Fruit fly (Drosophila melanogaster): ENCODE data around the gene CG3191.

The CG3191 gene

dm6 chrX:2296230-2297044, 44.6 kb upstream of the CG3191 start:
- peak; percentile 57 for TF ChIP-seq cic (GFP tag; optimal IDR thresholded peaks at IDR 0.05)
- no peak for TF ChIP-seq kay (GFP tag; ENCODE audit: borderline replicate concordance)
- TF ChIP-seq bab1 (GFP tag; optimal IDR thresholded peaks at IDR 0.05): peak; percentile 88
- TF ChIP-seq CG7045 (GFP tag; optimal IDR thresholded peaks at IDR 0.05): peak; percentile 71
- peak; percentile 95 for TF ChIP-seq Hr96 (GFP tag; optimal IDR thresholded peaks at IDR 0.05)
- peak; percentile 94 for TF ChIP-seq CG11617 (GFP tag; optimal IDR thresholded peaks at IDR 0.05)
- TF ChIP-seq CG33017 (tag; optimal IDR thresholded peaks at IDR 0.05): peak; percentile 69
- peak; percentile 76 for TF ChIP-seq CG14711 (tag; optimal IDR thresholded peaks at IDR 0.05)
- peak; percentile 98 for TF ChIP-seq tj (GFP tag; optimal IDR thresholded peaks at IDR 0.05)
- TF ChIP-seq CG1620 (GFP tag; optimal IDR thresholded peaks at IDR 0.05): peak; percentile 83
- TF ChIP-seq CG7101 (tag; optimal IDR thresholded peaks at IDR 0.05): peak; percentile 86
- peak; percentile 69 for TF ChIP-seq toe (GFP tag; optimal IDR thresholded peaks at IDR 0.05)
- TF ChIP-seq Mnt (GFP tag; optimal IDR thresholded peaks at IDR 0.05): peak; percentile 73
- TF ChIP-seq ovo (GFP tag; optimal IDR thresholded peaks at IDR 0.05): peak; percentile 58
- TF ChIP-seq CG5204 (GFP tag; optimal IDR thresholded peaks at IDR 0.05): peak; percentile 82
- TF ChIP-seq pad (GFP tag; optimal IDR thresholded peaks at IDR 0.05): peak; percentile 74
- peak; percentile 67 for TF ChIP-seq Clk (GFP tag; optimal IDR thresholded peaks at IDR 0.05)
- TF ChIP-seq Crg-1 (GFP tag; optimal IDR thresholded peaks at IDR 0.05): peak; percentile 69
- TF ChIP-seq cnc (optimal IDR thresholded peaks at IDR 0.05): no peak
- TF ChIP-seq CG12768 (GFP tag; optimal IDR thresholded peaks at IDR 0.05): peak; percentile 83

DNA sequence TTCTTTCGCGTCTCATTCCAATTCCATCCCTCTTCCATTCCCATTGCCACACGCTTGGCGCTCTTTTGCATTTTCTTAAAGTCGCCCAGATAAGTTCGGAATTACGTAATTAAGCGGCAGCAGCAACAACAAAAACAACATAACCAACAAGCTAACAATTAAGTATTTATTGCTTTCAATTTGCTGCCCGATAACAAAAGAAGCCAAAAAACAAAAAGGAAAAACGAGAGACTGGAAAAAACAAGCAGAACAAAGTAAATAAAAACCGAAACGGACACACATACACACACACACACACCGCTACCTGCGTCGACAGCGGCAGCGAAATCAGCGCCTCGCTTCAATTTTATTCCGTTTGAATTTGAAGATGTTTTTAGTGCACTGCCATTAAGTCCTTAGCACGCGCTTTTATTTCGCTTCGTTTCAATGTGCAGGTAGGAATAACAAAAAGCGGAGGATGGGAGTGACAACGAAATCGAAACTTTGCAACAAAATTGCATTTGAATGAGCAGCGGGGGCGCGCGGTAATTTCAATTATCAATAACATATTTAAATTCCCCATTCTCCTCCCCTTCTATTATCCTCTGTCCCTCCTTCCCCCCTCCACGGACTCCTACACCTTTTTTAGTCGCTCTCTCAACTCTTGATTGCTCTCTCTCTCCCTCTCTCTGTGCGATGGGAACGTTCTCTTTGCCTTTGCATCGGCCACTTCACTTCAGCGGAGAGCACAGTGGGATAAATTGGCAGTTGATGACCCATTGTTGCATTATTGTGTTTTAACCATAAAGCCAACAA, 43.8 kb upstream of the CG3191 start, which contains the start of gene Raf:
Gene Raf, plus strand, starts transcription at position 32 of the 795 bp plus-strand sequence.
- TF ChIP-seq Hr96 (GFP tag; optimal IDR thresholded peaks at IDR 0.05) (no peak), ovo (GFP tag; optimal IDR thresholded peaks at IDR 0.05) (peak; percentile 72), pad (GFP tag; optimal IDR thresholded peaks at IDR 0.05) (peak; percentile 84), kay (GFP tag; ENCODE audit: borderline replicate concordance) (no peak), Crg-1 (GFP tag; optimal IDR thresholded peaks at IDR 0.05) (peak; percentile 79), tj (GFP tag; optimal IDR thresholded peaks at IDR 0.05) (no peak)

DNA sequence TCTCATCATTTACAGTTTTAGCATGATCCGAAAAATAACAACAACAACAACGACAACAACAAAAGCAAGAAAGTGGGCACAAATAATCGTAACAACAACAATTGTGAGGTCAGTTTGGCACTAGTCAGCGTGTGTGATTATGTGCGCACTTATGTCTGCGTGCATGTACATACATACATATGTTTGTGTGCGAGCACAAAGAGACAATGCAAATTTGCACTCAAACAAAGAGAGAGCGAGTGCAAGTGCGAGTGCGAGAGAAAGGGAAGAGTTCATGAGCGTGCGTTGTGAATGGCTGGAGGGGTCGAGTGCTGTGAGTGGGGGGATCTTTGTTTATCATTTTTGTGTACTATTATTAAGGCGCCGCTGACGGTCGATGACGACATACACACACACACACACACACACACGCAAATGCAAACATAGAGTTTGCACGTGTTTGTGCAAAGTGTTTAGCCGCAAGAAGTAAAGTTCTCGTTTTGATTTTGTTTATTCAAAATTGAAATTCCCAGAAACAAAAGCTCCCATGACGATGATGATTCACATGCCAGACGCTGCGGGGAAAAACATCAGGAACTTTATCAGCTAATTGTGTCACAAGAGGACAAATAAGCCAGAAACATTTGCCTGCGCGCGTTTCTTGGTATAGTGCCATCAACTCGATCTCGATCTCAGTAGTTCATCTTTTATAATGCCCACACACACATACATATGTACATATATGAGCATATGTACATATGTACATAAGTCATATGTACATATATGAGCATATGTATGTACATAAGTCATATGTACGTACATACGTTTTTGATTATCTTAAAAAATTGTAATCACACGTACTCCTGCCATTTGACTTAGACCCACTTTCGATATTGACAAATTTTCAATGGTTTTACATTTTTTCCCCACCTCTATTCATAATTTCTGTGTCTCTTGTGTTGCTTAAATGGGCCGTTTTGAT, 43.0 kb upstream of the CG3191 start:
- TF ChIP-seq ovo (GFP tag; optimal IDR thresholded peaks at IDR 0.05) (no peak), cnc (optimal IDR thresholded peaks at IDR 0.05) (no peak), tj (GFP tag; optimal IDR thresholded peaks at IDR 0.05) (peak; percentile 44), CG7101 (tag; optimal IDR thresholded peaks at IDR 0.05) (peak; percentile 42), bab1 (GFP tag; optimal IDR thresholded peaks at IDR 0.05) (peak; percentile 50), CG7045 (GFP tag; optimal IDR thresholded peaks at IDR 0.05) (no peak), cic (GFP tag; optimal IDR thresholded peaks at IDR 0.05) (peak; percentile 20), CG12768 (GFP tag; optimal IDR thresholded peaks at IDR 0.05) (no peak), CG14711 (tag; optimal IDR thresholded peaks at IDR 0.05) (peak; percentile 47), Crg-1 (GFP tag; optimal IDR thresholded peaks at IDR 0.05) (no peak), Hr96 (GFP tag; optimal IDR thresholded peaks at IDR 0.05) (no peak), Mnt (GFP tag; optimal IDR thresholded peaks at IDR 0.05) (peak; percentile 39), Clk (GFP tag; optimal IDR thresholded peaks at IDR 0.05) (no peak), toe (GFP tag; optimal IDR thresholded peaks at IDR 0.05) (no peak), CG1620 (GFP tag; optimal IDR thresholded peaks at IDR 0.05) (no peak), kay (GFP tag; ENCODE audit: borderline replicate concordance) (no peak), CG5204 (GFP tag; optimal IDR thresholded peaks at IDR 0.05) (no peak), pad (GFP tag; optimal IDR thresholded peaks at IDR 0.05) (peak; percentile 61), CG11617 (GFP tag; optimal IDR thresholded peaks at IDR 0.05) (no peak), CG33017 (tag; optimal IDR thresholded peaks at IDR 0.05) (no peak)

dm6 chrX:2293294-2293988, 41.6 kb upstream of the CG3191 start, which contains the start of gene CG2865:
Gene CG2865, minus strand, starts transcription at chrX:2293411.
- TF ChIP-seq CG12768 (GFP tag; optimal IDR thresholded peaks at IDR 0.05) (peak; percentile 95), CG33017 (tag; optimal IDR thresholded peaks at IDR 0.05) (peak; percentile 95), Hr96 (GFP tag; optimal IDR thresholded peaks at IDR 0.05) (peak; percentile 98), CG5204 (GFP tag; optimal IDR thresholded peaks at IDR 0.05) (peak; percentile 95), CG1620 (GFP tag; optimal IDR thresholded peaks at IDR 0.05) (peak; percentile 89), kay (GFP tag; ENCODE audit: borderline replicate concordance) (peak; percentile 95), Mnt (GFP tag; optimal IDR thresholded peaks at IDR 0.05) (peak; percentile 92), tj (GFP tag; optimal IDR thresholded peaks at IDR 0.05) (peak; percentile 86), ovo (GFP tag; optimal IDR thresholded peaks at IDR 0.05) (peak; percentile 94), toe (GFP tag; optimal IDR thresholded peaks at IDR 0.05) (peak; percentile 90), cnc (optimal IDR thresholded peaks at IDR 0.05) (no peak), pad (GFP tag; optimal IDR thresholded peaks at IDR 0.05) (peak; percentile 93), CG14711 (tag; optimal IDR thresholded peaks at IDR 0.05) (peak; percentile 93), Clk (GFP tag; optimal IDR thresholded peaks at IDR 0.05) (peak; percentile 81), cic (GFP tag; optimal IDR thresholded peaks at IDR 0.05) (peak; percentile 85), Crg-1 (GFP tag; optimal IDR thresholded peaks at IDR 0.05) (peak; percentile 93), bab1 (GFP tag; optimal IDR thresholded peaks at IDR 0.05) (peak; percentile 99), CG7101 (tag; optimal IDR thresholded peaks at IDR 0.05) (peak; percentile 98), CG11617 (GFP tag; optimal IDR thresholded peaks at IDR 0.05) (peak; percentile 97), CG7045 (GFP tag; optimal IDR thresholded peaks at IDR 0.05) (peak; percentile 96)
